Worm (Caenorhabditis elegans) whole organism, L4 larva: ENCODE data around the gene ttr-6.

Experiments
- F49E8.2 ChIP-seq: sonication (generic microtip); optimal IDR thresholded peaks from 2 replicates; lab custom pipeline; 2016; ENCODE audit warnings: missing compliant biosample characterization, mild to moderate bottlenecking, missing genetic modification characterization, borderline replicate concordance
- ZK337.2 ChIP-seq: fragments of 200-800 bp; sonication (Bioruptor generic); IDR thresholded peaks from 2 replicates; pipeline ENCODE4 v1.3.6; 2022; ENCODE audit warnings: missing genetic modification reagents, missing genetic modification characterization, missing compliant biosample characterization
- mdt-29 ChIP-seq: fragments of 200-800 bp; sonication (Bioruptor generic); IDR thresholded peaks from 2 replicates; pipeline ENCODE4 v1.3.6; 2022; ENCODE audit warnings: missing genetic modification reagents, missing genetic modification characterization, missing compliant biosample characterization
- mes-2 ChIP-seq: sonication (generic microtip); optimal IDR thresholded peaks from 2 replicates; lab custom pipeline; 2016; ENCODE audit warnings: missing genotype, mild to moderate bottlenecking, missing genetic modification characterization, missing compliant biosample characterization; ENCODE audit not compliant: poor library complexity, severe bottlenecking
- nhr-28 ChIP-seq: fragments of 150-350 bp; optimal IDR thresholded peaks from 2 replicates; lab custom pipeline; 2014; ENCODE audit warnings: missing biosample characterization, missing genetic modification characterization
- pqm-1 ChIP-seq: sonication (generic microtip); optimal IDR thresholded peaks from 2 replicates; lab custom pipeline; 2017; ENCODE audit warnings: missing biosample characterization, missing genetic modification characterization
- skn-1 ChIP-seq: fragments of 150-350 bp; optimal IDR thresholded peaks from 2 replicates; lab custom pipeline; 2014; ENCODE audit warnings: missing biosample characterization, missing genetic modification characterization
- unc-62 ChIP-seq, 3 experiments: fragments of 150-350 bp in 1 of 3; sonication (generic microtip); optimal IDR thresholded peaks in 2 of 3; peaks in 1 of 3; 1 replicate in 1 of 3; 2 replicates in 2 of 3; lab custom pipeline; 2014 to 2017; ENCODE audit warnings: missing biosample characterization in 3 of 3, missing genetic modification characterization in 3 of 3, missing genetic modification reagents in 3 of 3, missing genotype in 1 of 3

ce11 chrX:6575992-6576391 lies 20.9 kb downstream of the ttr-6 start:
- no peak for TF ChIP-seq skn-1 (tag; lab: Kevin White, UChicago)
- TF ChIP-seq F49E8.2 (tag; lab: Kevin White, UChicago) = no peak
- no peak for TF ChIP-seq ZK337.2 (GFP tag; lab: Robert Waterston, UW)
- no peak for TF ChIP-seq nhr-28
- TF ChIP-seq mes-2 (tag; lab: Kevin White, UChicago) = no peak
- TF ChIP-seq unc-62 (GFP tag; optimal IDR thresholded peaks at IDR 0.05 in 1 of 2; lab: Kevin White, UChicago) = peak in 1 of 2 experiments; percentile 95
- no peak for TF ChIP-seq unc-62 (tag; optimal IDR thresholded peaks at IDR 0.05; lab: Kevin White, UChicago)
- no peak for TF ChIP-seq pqm-1
- no peak for TF ChIP-seq mdt-29 (GFP tag; lab: Robert Waterston, UW)
